Worm (Caenorhabditis elegans) whole organism, L4/young adult: ENCODE data around the gene drr-1.

Experiments used
- W03F9.2 ChIP-seq: fragments of 150-350 bp; optimal IDR thresholded peaks from 2 replicates; lab custom pipeline; 2014; ENCODE audit warnings: missing biosample characterization, missing genetic modification characterization
- dao-5 ChIP-seq: sonication (generic microtip); optimal IDR thresholded peaks from 2 replicates; lab custom pipeline; 2016; ENCODE audit warnings: missing genotype, missing genetic modification characterization, moderate library complexity, missing compliant biosample characterization
- him-1 ChIP-seq: sonication (generic microtip); optimal IDR thresholded peaks from 2 replicates; lab custom pipeline; 2016; ENCODE audit warnings: missing genotype, missing genetic modification reagents, missing genetic modification characterization, missing compliant biosample characterization

ce11 chrII:13451321-13451720 is 44.4 kb downstream of the drr-1 start:
- TF ChIP-seq him-1 (no peak), dao-5 (tag; lab: Kevin White, UChicago) (no peak), W03F9.2 (tag; lab: Kevin White, UChicago) (no peak)
